Worm (Caenorhabditis elegans) whole organism, L4 larva: Measurements from ENCODE around the gene dpr-1.

ENCODE experiments used
- ama-1 ChIP-seq: fragments of 150-350 bp; optimal IDR thresholded peaks from 2 replicates; lab custom pipeline; 2014; ENCODE audit warnings: inconsistent platforms, mixed read lengths
- ceh-32 ChIP-seq: sonication (generic microtip); optimal IDR thresholded peaks from 2 replicates; lab custom pipeline; 2016; ENCODE audit warnings: mild to moderate bottlenecking, missing genetic modification characterization, missing compliant biosample characterization; ENCODE audit not compliant: poor library complexity
- lin-13 ChIP-seq: fragments of 150-350 bp; optimal IDR thresholded peaks from 2 replicates; lab custom pipeline; 2014; ENCODE audit warnings: missing biosample characterization, missing genetic modification reagents, missing genetic modification characterization
- mdl-1 ChIP-seq, 2 experiments: fragments of 150-350 bp in 1 of 2; sonication (generic microtip) in 1 of 2; optimal IDR thresholded peaks; 2 replicates each; lab custom pipeline; 2014 to 2017; ENCODE audit warnings: missing biosample characterization in 2 of 2, missing genetic modification characterization in 2 of 2
- nhr-111 ChIP-seq: fragments of 200-800 bp; sonication (Bioruptor generic); optimal IDR thresholded peaks from 2 replicates; lab custom pipeline; 2018; ENCODE audit warnings: mild to moderate bottlenecking, missing genetic modification characterization, missing compliant biosample characterization
- nhr-77 ChIP-seq: fragments of 150-350 bp; optimal IDR thresholded peaks from 2 replicates; lab custom pipeline; 2014; ENCODE audit warnings: missing biosample characterization, missing genetic modification characterization
- pha-4 ChIP-seq, 2 experiments: fragments of 150-350 bp in 1 of 2; fragments of 200-800 bp in 1 of 2; sonication (Bioruptor generic) in 1 of 2; IDR thresholded peaks in 1 of 2; optimal IDR thresholded peaks in 1 of 2; 2 replicates each; pipeline versions ENCODE4 v1.3.6 to Lab custom; 2014 to 2022; ENCODE audit warnings: missing genetic modification characterization in 2 of 2, missing genetic modification reagents in 2 of 2, missing biosample characterization in 1 of 2, missing compliant biosample characterization in 1 of 2

- TF ChIP-seq nhr-77 (tag; lab: Kevin White, UChicago) (no peak), ama-1 (lab: Kevin White, UChicago) (no peak), lin-13 (no peak), nhr-111 (GFP tag; lab: Kevin White, UChicago) (no peak), ceh-32 (no peak), mdl-1 (tag; optimal IDR thresholded peaks at IDR 0.05; lab: Kevin White, UChicago) (no peak), pha-4 (GFP tag; IDR thresholded peaks at IDR 0.05; lab: Robert Waterston, UW) (no peak), pha-4 (tag; optimal IDR thresholded peaks at IDR 0.05; lab: Kevin White, UChicago) (no peak)
These were observed 38.8 kb upstream of the dpr-1 start, which contains the start of gene eol-1 for ce11 chrV:13980807-13981206.
